Fruit fly (Drosophila melanogaster) whole organism, embryonic: ENCODE data around the gene CG14269.

Experiments
- Abd-B ChIP-seq: fragments of 200-800 bp; sonication (Bioruptor generic); optimal IDR thresholded peaks from 2 replicates; lab custom pipeline; 2018; ENCODE audit warnings: missing biosample characterization, mild to moderate bottlenecking, missing genetic modification characterization, moderate library complexity
- BtbVII ChIP-seq: fragments of 200-800 bp; sonication (Bioruptor generic); optimal IDR thresholded peaks from 3 replicates; lab custom pipeline; 2017; ENCODE audit warnings: missing biosample characterization, mild to moderate bottlenecking, missing genetic modification characterization
- CG10267 ChIP-seq: fragments of 200-800 bp; sonication (Bioruptor generic); optimal IDR thresholded peaks from 2 replicates; lab custom pipeline; 2018; ENCODE audit warnings: missing biosample characterization, mild to moderate bottlenecking, missing genetic modification characterization, moderate library complexity
- CG10366 ChIP-seq: fragments of 200-800 bp; sonication (Bioruptor generic); IDR thresholded peaks from 2 replicates; pipeline ENCODE4 v1.3.6; 2022; ENCODE audit warnings: missing biosample characterization, missing genetic modification characterization
- CG10959 ChIP-seq: fragments of 200-800 bp; sonication (Bioruptor generic); IDR thresholded peaks from 2 replicates; pipeline ENCODE4 v1.3.6; 2022; ENCODE audit warnings: missing biosample characterization, missing genetic modification characterization
- CG11723 ChIP-seq: fragments of 200-800 bp; sonication (Bioruptor generic); optimal IDR thresholded peaks from 2 replicates; lab custom pipeline; 2017; ENCODE audit warnings: missing biosample characterization, mild to moderate bottlenecking, missing genetic modification characterization
- CG13424 ChIP-seq: fragments of 200-800 bp; sonication (Bioruptor generic); optimal IDR thresholded peaks from 2 replicates; lab custom pipeline; 2019; ENCODE audit warnings: missing biosample characterization, mild to moderate bottlenecking, missing genetic modification characterization, moderate library complexity
- CG13775 ChIP-seq: fragments of 200-800 bp; sonication (Bioruptor generic); optimal IDR thresholded peaks from 3 replicates; lab custom pipeline; 2017; ENCODE audit warnings: missing biosample characterization, mild to moderate bottlenecking, missing genetic modification characterization
- CG14014 ChIP-seq: fragments of 200-800 bp; sonication (Bioruptor generic); IDR thresholded peaks from 2 replicates; pipeline ENCODE4 v1.3.6; 2022; ENCODE audit warnings: missing biosample characterization, missing genetic modification characterization
- CG14050 ChIP-seq: fragments of 200-800 bp; sonication (Bioruptor generic); IDR thresholded peaks from 3 replicates; pipeline ENCODE4 v1.3.6; 2022; ENCODE audit warnings: missing biosample characterization, missing genetic modification characterization
- CG14667 ChIP-seq: fragments of 200-800 bp; sonication (Bioruptor generic); IDR thresholded peaks from 2 replicates; pipeline ENCODE4 v1.3.6; 2022; ENCODE audit warnings: missing biosample characterization, missing genetic modification characterization
- CG15479 ChIP-seq: fragments of 200-800 bp; sonication (Bioruptor generic); optimal IDR thresholded peaks from 3 replicates; lab custom pipeline; 2019; ENCODE audit warnings: missing biosample characterization, mild to moderate bottlenecking, missing genetic modification characterization, moderate library complexity
- CG1792 ChIP-seq: fragments of 200-800 bp; sonication (Bioruptor generic); optimal IDR thresholded peaks from 2 replicates; lab custom pipeline; 2016; ENCODE audit warnings: missing biosample characterization, missing genetic modification characterization
- CG18262 ChIP-seq: fragments of 200-800 bp; optimal IDR thresholded peaks from 3 replicates; lab custom pipeline; 2019; ENCODE audit warnings: missing biosample characterization, mild to moderate bottlenecking, missing genetic modification characterization, moderate library complexity
- CG2202 ChIP-seq: fragments of 200-800 bp; sonication (Bioruptor generic); optimal IDR thresholded peaks from 2 replicates; lab custom pipeline; 2018; ENCODE audit warnings: missing biosample characterization, mild to moderate bottlenecking, missing genetic modification characterization
- CG31388 ChIP-seq: fragments of 200-800 bp; sonication (Bioruptor generic); optimal IDR thresholded peaks from 2 replicates; lab custom pipeline; 2016; ENCODE audit warnings: missing biosample characterization, missing genetic modification characterization
- CG4424 ChIP-seq: fragments of 200-800 bp; sonication (Bioruptor generic); optimal IDR thresholded peaks from 3 replicates; lab custom pipeline; 2016; ENCODE audit warnings: missing biosample characterization, missing genetic modification characterization
- CG5245 ChIP-seq: fragments of 200-800 bp; sonication (Bioruptor generic); optimal IDR thresholded peaks from 3 replicates; lab custom pipeline; 2016; ENCODE audit warnings: missing biosample characterization, missing genetic modification characterization
- CG6175 ChIP-seq: fragments of 200-800 bp; sonication (Bioruptor generic); IDR thresholded peaks from 3 replicates; pipeline ENCODE4 v1.3.6; 2022; ENCODE audit warnings: missing biosample characterization, missing genetic modification characterization
- CG6254 ChIP-seq: fragments of 200-800 bp; sonication (Bioruptor generic); optimal IDR thresholded peaks from 3 replicates; lab custom pipeline; 2017; ENCODE audit warnings: mild to moderate bottlenecking, missing biosample characterization, missing genetic modification reagents, missing genetic modification characterization
- CG6654 ChIP-seq: fragments of 200-800 bp; sonication (Bioruptor generic); optimal IDR thresholded peaks from 2 replicates; lab custom pipeline; 2017; ENCODE audit warnings: missing biosample characterization, mild to moderate bottlenecking, missing genetic modification characterization
- CG6765 ChIP-seq: fragments of 200-800 bp; sonication (Bioruptor generic); optimal IDR thresholded peaks from 3 replicates; lab custom pipeline; 2017; ENCODE audit warnings: missing biosample characterization, mild to moderate bottlenecking, missing genetic modification characterization
- CG7357 ChIP-seq: fragments of 200-800 bp; sonication (Bioruptor generic); IDR thresholded peaks from 3 replicates; pipeline ENCODE4 v1.3.6; 2022; ENCODE audit warnings: missing biosample characterization, missing genetic modification characterization
- CG7839 ChIP-seq: fragments of 200-800 bp; sonication (Bioruptor generic); optimal IDR thresholded peaks from 3 replicates; lab custom pipeline; 2018; ENCODE audit warnings: missing biosample characterization, mild to moderate bottlenecking, missing genetic modification characterization, moderate library complexity
- CG8290 ChIP-seq, 3 experiments: fragments of 200-800 bp; sonication (Bioruptor generic); optimal IDR thresholded peaks; 2 replicates each; lab custom pipeline; 2016 to 2019; ENCODE audit warnings: missing biosample characterization in 3 of 3, missing genetic modification characterization in 3 of 3, mild to moderate bottlenecking in 2 of 3, moderate library complexity in 1 of 3
- CG8359 ChIP-seq: fragments of 200-800 bp; sonication (Bioruptor generic); optimal IDR thresholded peaks from 2 replicates; lab custom pipeline; 2017; ENCODE audit warnings: missing biosample characterization, mild to moderate bottlenecking, missing genetic modification characterization, borderline replicate concordance
- Dbx ChIP-seq: fragments of 200-800 bp; sonication (Bioruptor generic); IDR thresholded peaks from 3 replicates; pipeline ENCODE4 v1.3.6; 2022; ENCODE audit warnings: missing biosample characterization, missing genetic modification characterization
- Dip3 ChIP-seq: fragments of 200-800 bp; sonication (Bioruptor generic); optimal IDR thresholded peaks from 3 replicates; lab custom pipeline; 2016; ENCODE audit warnings: missing biosample characterization, missing genetic modification characterization
- Fer1 ChIP-seq: fragments of 200-800 bp; sonication (Bioruptor generic); optimal IDR thresholded peaks from 2 replicates; lab custom pipeline; 2017; ENCODE audit warnings: missing biosample characterization, mild to moderate bottlenecking, missing genetic modification characterization
- H2.0 ChIP-seq: fragments of 200-800 bp; sonication (Bioruptor generic); IDR thresholded peaks from 2 replicates; pipeline ENCODE4 v1.3.6; 2022; ENCODE audit warnings: missing biosample characterization, missing genetic modification characterization
- NK7.1 ChIP-seq: fragments of 200-800 bp; sonication (Bioruptor generic); optimal IDR thresholded peaks from 3 replicates; lab custom pipeline; 2016; ENCODE audit warnings: missing biosample characterization, missing genetic modification characterization
- Six4 ChIP-seq: fragments of 200-800 bp; sonication (Bioruptor generic); optimal IDR thresholded peaks from 2 replicates; lab custom pipeline; 2016; ENCODE audit warnings: missing biosample characterization, missing genetic modification characterization
- Sox102F ChIP-seq: fragments of 200-800 bp; sonication (Bioruptor generic); optimal IDR thresholded peaks from 2 replicates; lab custom pipeline; 2018; ENCODE audit warnings: missing biosample characterization, mild to moderate bottlenecking, missing genetic modification characterization, moderate library complexity
- Usf ChIP-seq: fragments of 200-800 bp; sonication (Bioruptor generic); optimal IDR thresholded peaks from 2 replicates; lab custom pipeline; 2017; ENCODE audit warnings: missing genotype, missing biosample characterization, missing genetic modification characterization
- br ChIP-seq: fragments of >200 bp; optimal IDR thresholded peaks from 2 replicates; lab custom pipeline; 2017
- caup ChIP-seq: fragments of 200-800 bp; sonication (Bioruptor generic); optimal IDR thresholded peaks from 3 replicates; lab custom pipeline; 2017; ENCODE audit warnings: missing biosample characterization, mild to moderate bottlenecking, missing genetic modification characterization, moderate library complexity; ENCODE audit not compliant: severe bottlenecking
- ci ChIP-seq: fragments of 200-800 bp; sonication (Bioruptor generic); IDR thresholded peaks from 3 replicates; pipeline ENCODE4 v1.3.6; 2022; ENCODE audit warnings: missing biosample characterization, missing genetic modification characterization
- fd3F ChIP-seq: fragments of 200-800 bp; sonication (Bioruptor generic); optimal IDR thresholded peaks from 2 replicates; lab custom pipeline; 2018; ENCODE audit warnings: missing biosample characterization, mild to moderate bottlenecking, missing genetic modification characterization, moderate library complexity
- insv ChIP-seq, 2 experiments: fragments of 200-800 bp; sonication (Bioruptor generic); optimal IDR thresholded peaks; 3 replicates each; lab custom pipeline; 2016 to 2018; ENCODE audit warnings: missing biosample characterization in 2 of 2, missing genetic modification characterization in 2 of 2
- jigr1 ChIP-seq: fragments of 200-800 bp; sonication (Bioruptor generic); IDR thresholded peaks from 3 replicates; pipeline ENCODE4 v1.3.6; 2022; ENCODE audit warnings: missing biosample characterization, missing genetic modification characterization
- ken ChIP-seq: fragments of 200-800 bp; sonication (Bioruptor generic); IDR thresholded peaks from 3 replicates; pipeline ENCODE4 v1.3.6; 2022; ENCODE audit warnings: missing biosample characterization, missing genetic modification characterization
- org-1 ChIP-seq: fragments of 200-800 bp; sonication (Bioruptor generic); optimal IDR thresholded peaks from 2 replicates; lab custom pipeline; 2017; ENCODE audit warnings: missing biosample characterization, missing genetic modification characterization
- pita ChIP-seq: fragments of 200-800 bp; sonication (Bioruptor generic); optimal IDR thresholded peaks from 2 replicates; lab custom pipeline; 2017; ENCODE audit warnings: missing biosample characterization, mild to moderate bottlenecking, missing genetic modification characterization
- pum ChIP-seq: fragments of 200-800 bp; sonication (Bioruptor generic); optimal IDR thresholded peaks from 2 replicates; lab custom pipeline; 2016; ENCODE audit warnings: missing biosample characterization, missing genetic modification characterization
- seq ChIP-seq: fragments of 200-800 bp; sonication (Bioruptor generic); IDR thresholded peaks from 2 replicates; pipeline ENCODE4 v1.3.6; 2022; ENCODE audit warnings: missing biosample characterization, missing genetic modification characterization
- sna ChIP-seq: fragments of 200-800 bp; sonication (Bioruptor generic); IDR thresholded peaks from 2 replicates; pipeline ENCODE4 v1.3.6; 2022; ENCODE audit warnings: missing biosample characterization, missing genetic modification characterization; ENCODE audit not compliant: partially characterized antibody
- tll ChIP-seq, 2 experiments: fragments of 200-800 bp in 1 of 2; fragments of >200 bp in 1 of 2; sonication (Bioruptor generic) in 1 of 2; optimal IDR thresholded peaks; 2 replicates each; lab custom pipeline; 2017 to 2019; ENCODE audit warnings: missing biosample characterization in 2 of 2, missing genetic modification characterization in 2 of 2, mild to moderate bottlenecking in 1 of 2, moderate library complexity in 1 of 2
- trem ChIP-seq: fragments of 200-800 bp; optimal IDR thresholded peaks from 3 replicates; lab custom pipeline; 2019; ENCODE audit warnings: missing biosample characterization, mild to moderate bottlenecking, missing genetic modification characterization, moderate library complexity
- trh ChIP-seq: fragments of 200-800 bp; sonication (Bioruptor generic); optimal IDR thresholded peaks from 2 replicates; lab custom pipeline; 2016; ENCODE audit warnings: missing biosample characterization, missing genetic modification characterization
- unpg ChIP-seq: fragments of 200-800 bp; sonication (Bioruptor generic); optimal IDR thresholded peaks from 3 replicates; lab custom pipeline; 2018; ENCODE audit warnings: missing biosample characterization, mild to moderate bottlenecking, missing genetic modification characterization, moderate library complexity

Gene CG14269

DNA sequence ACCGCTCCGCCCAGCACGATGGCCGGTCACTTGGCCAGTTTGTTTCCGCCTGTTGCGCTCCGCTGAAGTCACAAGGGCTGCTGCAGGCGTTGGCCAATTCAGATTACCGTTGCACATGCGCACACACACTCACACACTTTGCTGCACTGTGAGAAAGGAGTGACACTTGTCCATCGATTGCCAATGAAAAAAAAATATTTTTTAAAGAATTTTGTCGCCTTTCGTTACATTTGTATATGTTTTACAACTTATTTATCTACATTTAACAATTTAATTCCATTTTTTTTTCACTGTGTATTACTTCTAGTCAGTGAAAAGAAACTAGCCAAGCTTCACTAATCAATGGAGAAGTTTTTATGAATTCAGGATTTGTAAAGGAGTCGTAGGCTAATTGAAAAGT, 40.4 kb upstream of the CG14269 start (continued):
- TF ChIP-seq CG7839 (peak; percentile 46), CG10267 (peak; percentile 31), tll (GFP tag; optimal IDR thresholded peaks at IDR 0.05; lab: Kevin White, UChicago) (no peak), pita (no peak), CG13424 (tag; lab: Kevin White, UChicago) (peak; percentile 25), CG6765 (GFP tag; lab: Kevin White, UChicago) (no peak), CG2202 (tag; lab: Kevin White, UChicago) (peak; percentile 6), CG14667 (GFP tag; lab: Robert Waterston, UW) (no peak), insv (GFP tag; optimal IDR thresholded peaks at IDR 0.05; lab: Kevin White, UChicago) (no peak), pum (GFP tag; lab: Kevin White, UChicago) (peak; percentile 6), CG6654 (GFP tag; lab: Kevin White, UChicago) (no peak), br (lab: Kevin White, UChicago) (no peak), Abd-B (GFP tag; lab: Kevin White, UChicago) (peak; percentile 28), CG18262 (tag; lab: Kevin White, UChicago) (peak; percentile 51), CG1792 (GFP tag; lab: Kevin White, UChicago) (no peak), sna (GFP tag; lab: Robert Waterston, UW) (no peak), NK7.1 (GFP tag; lab: Kevin White, UChicago) (no peak), CG15479 (GFP tag; lab: Kevin White, UChicago) (no peak), trem (tag; lab: Kevin White, UChicago) (peak; percentile 0), CG7357 (GFP tag; lab: Robert Waterston, UW) (no peak), CG6175 (GFP tag; lab: Robert Waterston, UW) (no peak), H2.0 (GFP tag; lab: Robert Waterston, UW) (peak; percentile 35; the same call in 1 of the 2 replicates), CG14014 (GFP tag; lab: Robert Waterston, UW) (0 out of 2 replicates have a peak, but pooled peaks have one; percentile 26), trh (no peak), ken (0 out of 3 replicates have a peak, but pooled peaks have one; percentile 15), ci (GFP tag; lab: Robert Waterston, UW) (peak; percentile 58; the same call in 1 of the 3 replicates), CG11723 (GFP tag; lab: Kevin White, UChicago) (no peak), BtbVII (no peak), CG8290 (GFP tag; optimal IDR thresholded peaks at IDR 0.05; lab: Kevin White, UChicago) (no peak), CG8290 (tag; optimal IDR thresholded peaks at IDR 0.05; lab: Kevin White, UChicago) (peak in 1 of 2 experiments; percentile 11), Dbx (GFP tag; lab: Robert Waterston, UW) (no peak), CG4424 (peak; percentile 49), Fer1 (GFP tag; lab: Kevin White, UChicago) (no peak), caup (no peak), fd3F (GFP tag; lab: Kevin White, UChicago) (no peak), jigr1 (GFP tag; lab: Robert Waterston, UW) (no peak), CG5245 (GFP tag; lab: Kevin White, UChicago) (peak; percentile 21), CG6254 (GFP tag; lab: Kevin White, UChicago) (peak; percentile 4), CG14050 (GFP tag; lab: Robert Waterston, UW) (peak; percentile 13; the same call in 1 of the 3 replicates), CG8359 (peak; percentile 4), seq (GFP tag; lab: Robert Waterston, UW) (no peak), Sox102F (GFP tag; lab: Kevin White, UChicago) (peak; percentile 69), org-1 (no peak), CG10366 (peak; percentile 44; the same call in 1 of the 2 replicates), Usf (GFP tag; lab: Kevin White, UChicago) (no peak), unpg (GFP tag; lab: Kevin White, UChicago) (peak; percentile 44), Six4 (GFP tag; lab: Kevin White, UChicago) (no peak), CG31388 (GFP tag; lab: Kevin White, UChicago) (no peak), Dip3 (GFP tag; lab: Kevin White, UChicago) (no peak), CG13775 (peak; percentile 21), CG10959 (GFP tag; lab: Robert Waterston, UW) (peak; percentile 52; the same call in 1 of the 2 replicates)
